Worm (Caenorhabditis elegans) whole organism, mixed stage, embryonic: ENCODE results near the gene col-76.

ENCODE experiments used
- flh-1 ChIP-seq: fragments of 200-800 bp; sonication (Bioruptor generic); optimal IDR thresholded peaks from 2 replicates; lab custom pipeline; 2018; ENCODE audit warnings: mild to moderate bottlenecking, missing genetic modification characterization, moderate library complexity, missing compliant biosample characterization
- lin-13 ChIP-seq: fragments of 150-350 bp; optimal IDR thresholded peaks from 2 replicates; lab custom pipeline; 2014; ENCODE audit warnings: missing biosample characterization, missing genetic modification characterization
- lsy-2 ChIP-seq: fragments of 150-350 bp; optimal IDR thresholded peaks from 2 replicates; lab custom pipeline; 2014; ENCODE audit warnings: missing biosample characterization, missing genetic modification characterization
- mab-5 ChIP-seq: fragments of 150-350 bp; optimal IDR thresholded peaks from 2 replicates; lab custom pipeline; 2014; ENCODE audit warnings: missing biosample characterization, missing genetic modification characterization
- pha-4 ChIP-seq: fragments of 150-350 bp; optimal IDR thresholded peaks from 2 replicates; lab custom pipeline; 2018; ENCODE audit warnings: missing biosample characterization, missing genetic modification reagents, missing genetic modification characterization
- tbx-8 ChIP-seq: fragments of 200-800 bp; sonication (Bioruptor generic); optimal IDR thresholded peaks from 2 replicates; lab custom pipeline; 2018; ENCODE audit warnings: mild to moderate bottlenecking, missing genetic modification characterization, moderate library complexity, missing compliant biosample characterization

- no peak for TF ChIP-seq flh-1
- no peak for TF ChIP-seq lsy-2
- TF ChIP-seq tbx-8 (GFP tag; lab: Kevin White, UChicago): no peak
- TF ChIP-seq lin-13: no peak
- TF ChIP-seq pha-4 (tag; lab: Kevin White, UChicago): no peak
- no peak for TF ChIP-seq mab-5
Measured at ce11 chrII:8209476-8209875, 5.3 kb downstream of the col-76 start, which contains the start of gene M110.8.
